Worm (Caenorhabditis elegans): Measurements from ENCODE around the gene T08A9.13.
A peak's percentile ranks its signal among the peaks of the same experiment; 100 is the strongest.

The T08A9.13 gene

ce11 chrX:7334302-7334724 is 12.1 kb upstream of the T08A9.13 start, which contains the start of gene epg-7:
Gene epg-7 (plus strand): TSS chrX:7334714.
- TF ChIP-seq duxl-1 (tag; optimal IDR thresholded peaks at IDR 0.05; ENCODE audit: poor library complexity) (peak; percentile 84), mxl-3 (GFP tag; optimal IDR thresholded peaks at IDR 0.05) (peak; percentile 89), dmd-8 (GFP tag; IDR thresholded peaks at IDR 0.05) (peak; percentile 31; the same call in 1 of the 2 replicates), daf-12 (tag; optimal IDR thresholded peaks at IDR 0.05) (no peak), D1046.2 (GFP tag; IDR thresholded peaks at IDR 0.05) (no peak), T26A8.4 (GFP tag; IDR thresholded peaks at IDR 0.05) (peak; percentile 91), nhr-77 (tag; optimal IDR thresholded peaks at IDR 0.05) (peak; percentile 62), jun-1 (tag; optimal IDR thresholded peaks at IDR 0.05) (peak; percentile 83), F26F4.8 (GFP tag; conservative IDR thresholded peaks at IDR 0.05) (no peak), unc-130 (GFP tag; optimal IDR thresholded peaks at IDR 0.05) (no peak), ceh-44 (GFP tag; IDR thresholded peaks at IDR 0.05) (0 out of 2 replicates have a peak, but pooled peaks have one; percentile 24), lin-38 (GFP tag; IDR thresholded peaks at IDR 0.05) (peak; percentile 76), nhr-10 (tag; optimal IDR thresholded peaks at IDR 0.05) (peak; percentile 37), nhr-102 (tag; optimal IDR thresholded peaks at IDR 0.05) (peak; percentile 84), fos-1 (tag; optimal IDR thresholded peaks at IDR 0.05) (no peak), nhr-11 (tag; optimal IDR thresholded peaks at IDR 0.05) (peak; percentile 93), hlh-11 (tag; optimal IDR thresholded peaks at IDR 0.05) (peak; percentile 97), daf-8 (GFP tag; IDR thresholded peaks at IDR 0.05) (no peak), egl-43 (GFP tag; IDR thresholded peaks at IDR 0.05) (peak; percentile 91), cey-2 (tag; optimal IDR thresholded peaks at IDR 0.05; ENCODE audit: borderline replicate concordance, insufficient read depth) (no peak), sdz-12 (GFP tag; optimal IDR thresholded peaks at IDR 0.05) (no peak), aha-1 (tag) (peak; percentile 99), lir-3 (tag; optimal IDR thresholded peaks at IDR 0.05) (no peak), fkh-10 (GFP tag; optimal IDR thresholded peaks at IDR 0.05) (peak; percentile 95), nhr-111 (GFP tag; optimal IDR thresholded peaks at IDR 0.05) (no peak), nhr-48 (tag; optimal IDR thresholded peaks at IDR 0.05) (peak; percentile 88), pqm-1 (tag; optimal IDR thresholded peaks at IDR 0.05) (no peak), lin-29 (GFP tag; IDR thresholded peaks at IDR 0.05) (0 out of 2 replicates have a peak, but pooled peaks have one; percentile 56), lsy-2 (tag; optimal IDR thresholded peaks at IDR 0.05) (peak; percentile 80 to 93), saeg-2 (GFP tag; IDR thresholded peaks at IDR 0.05) (peak; percentile 79), madf-5 (GFP tag; IDR thresholded peaks at IDR 0.05) (0 out of 4 replicates have a peak, but pooled peaks of 1 of the 2 experiments have one; percentile 59), Y5F2A.4 (GFP tag; optimal IDR thresholded peaks at IDR 0.05) (peak; percentile 57), ceh-62 (tag; optimal IDR thresholded peaks at IDR 0.05) (no peak), nhr-28 (tag; optimal IDR thresholded peaks at IDR 0.05) (peak; percentile 91), snpc-1.2 (GFP tag; IDR thresholded peaks at IDR 0.05) (no peak), unc-62 (GFP tag; optimal IDR thresholded peaks at IDR 0.05 in 1 of 2) (peak in 1 of 2 experiments; percentile 100), unc-62 (tag; optimal IDR thresholded peaks at IDR 0.05) (no peak), lin-1 (GFP tag; IDR thresholded peaks at IDR 0.05) (peak; percentile 86), nhr-42 (GFP tag; IDR thresholded peaks at IDR 0.05) (peak; percentile 86), vab-7 (GFP tag; IDR thresholded peaks at IDR 0.05) (peak; percentile 55; the same call in 1 of the 2 replicates), spr-3 (GFP tag; optimal IDR thresholded peaks at IDR 0.05) (peak; percentile 37), F37D6.2 (tag; optimal IDR thresholded peaks at IDR 0.05) (peak; percentile 88), hlh-30 (tag; optimal IDR thresholded peaks at IDR 0.05; ENCODE audit: insufficient read depth) (peak; percentile 100), snpc-4 (tag; optimal IDR thresholded peaks at IDR 0.05) (no peak), zip-11 (GFP tag; IDR thresholded peaks at IDR 0.05) (no peak), F44E2.7 (GFP tag; IDR thresholded peaks at IDR 0.05) (no peak), Y105C5A.15 (GFP tag; IDR thresholded peaks at IDR 0.05) (no peak), daf-19 (GFP tag; conservative IDR thresholded peaks at IDR 0.05) (no peak), php-3 (GFP tag; IDR thresholded peaks at IDR 0.05) (peak; percentile 69), hif-1 (tag; optimal IDR thresholded peaks at IDR 0.05) (peak; percentile 23 to 86), madf-9 (GFP tag; conservative IDR thresholded peaks at IDR 0.05) (peak; percentile 67), zip-2 (tag; optimal IDR thresholded peaks at IDR 0.05) (no peak)
